Fruit fly (Drosophila melanogaster): ENCODE results near the gene CG31715.

CG31715 gene

dm6 chr2L:10387869-10388726 is 46.7 kb downstream of the CG31715 start, which contains the start of gene da (continued):
- TF ChIP-seq sim (GFP tag; IDR thresholded peaks at IDR 0.05) (no peak), otp (GFP tag; IDR thresholded peaks at IDR 0.05) (no peak; the same call in 2 of the 3 replicates), Awh (GFP tag; IDR thresholded peaks at IDR 0.05) (peak; percentile 52; the same call in 1 of the 2 replicates), CG8290 (GFP tag; optimal IDR thresholded peaks at IDR 0.05) (peak; percentile 80), CG8290 (tag; optimal IDR thresholded peaks at IDR 0.05) (peak in 1 of 2 experiments; percentile 89), z (GFP tag; IDR thresholded peaks at IDR 0.05) (no peak), Rfx (GFP tag; IDR thresholded peaks at IDR 0.05) (peak; percentile 75), CG15011 (GFP tag; optimal IDR thresholded peaks at IDR 0.05) (no peak), CG33213 (GFP tag; optimal IDR thresholded peaks at IDR 0.05) (peak; percentile 22), CG6683 (GFP tag; optimal IDR thresholded peaks at IDR 0.05) (no peak), dmrt11E (tag; optimal IDR thresholded peaks at IDR 0.05) (peak; percentile 65), onecut (GFP tag; IDR thresholded peaks at IDR 0.05) (peak; percentile 49), CG8281 (tag; optimal IDR thresholded peaks at IDR 0.05) (no peak), Hr78 (GFP tag; optimal IDR thresholded peaks at IDR 0.05) (peak in 1 of 2 experiments; percentile 8), Dll (GFP tag; IDR thresholded peaks at IDR 0.05; ENCODE audit: partially characterized antibody) (peak; percentile 46; the same call in 2 of the 4 replicates), CG3726 (GFP tag; IDR thresholded peaks at IDR 0.05) (no peak), Chrac-16 (GFP tag; optimal IDR thresholded peaks at IDR 0.05) (peak; percentile 56), bbx (GFP tag; IDR thresholded peaks at IDR 0.05; ENCODE audit: partially characterized antibody) (peak; percentile 60), CG6813 (GFP tag; optimal IDR thresholded peaks at IDR 0.05) (peak; percentile 52), tap (tag; optimal IDR thresholded peaks at IDR 0.05) (peak; percentile 60), Opbp (GFP tag; IDR thresholded peaks at IDR 0.05; ENCODE audit: partially characterized antibody) (peak; percentile 47; the same call in 1 of the 3 replicates), CG3407 (GFP tag; optimal IDR thresholded peaks at IDR 0.05) (no peak), C15 (GFP tag; IDR thresholded peaks at IDR 0.05) (no peak), pum (GFP tag; optimal IDR thresholded peaks at IDR 0.05) (peak; percentile 56), sisA (GFP tag; IDR thresholded peaks at IDR 0.05) (no peak; the same call in 1 of the 2 replicates), nerfin-2 (GFP tag; IDR thresholded peaks at IDR 0.05; ENCODE audit: partially characterized antibody) (peak; percentile 65), Hr39 (optimal IDR thresholded peaks at IDR 0.05) (no peak), peb (GFP tag; IDR thresholded peaks at IDR 0.05) (peak; percentile 31; the same call in 1 of the 2 replicates), pita (GFP tag; optimal IDR thresholded peaks at IDR 0.05) (no peak), hb (GFP tag; IDR thresholded peaks at IDR 0.05; ENCODE audit: partially characterized antibody) (no peak), CG7271 (tag; optimal IDR thresholded peaks at IDR 0.05) (peak; percentile 3), CG10654 (GFP tag; optimal IDR thresholded peaks at IDR 0.05) (peak; percentile 64), Dref (GFP tag; IDR thresholded peaks at IDR 0.05) (peak; percentile 92), Dip3 (GFP tag; optimal IDR thresholded peaks at IDR 0.05) (peak; percentile 45), CG10366 (GFP tag; IDR thresholded peaks at IDR 0.05) (peak; percentile 63; the same call in 1 of the 2 replicates), vfl (GFP tag; optimal IDR thresholded peaks at IDR 0.05) (peak; percentile 53), Side (GFP tag; optimal IDR thresholded peaks at IDR 0.05) (peak; percentile 38), CG13123 (GFP tag; optimal IDR thresholded peaks at IDR 0.05) (peak; percentile 51), az2 (GFP tag; optimal IDR thresholded peaks at IDR 0.05) (peak; percentile 68), ranshi (GFP tag; IDR thresholded peaks at IDR 0.05) (0 out of 2 replicates have a peak, but pooled peaks have one; percentile 17), NC2β (GFP tag; optimal IDR thresholded peaks at IDR 0.05) (peak; percentile 63), slou (GFP tag; optimal IDR thresholded peaks at IDR 0.05) (no peak), tup (GFP tag; optimal IDR thresholded peaks at IDR 0.05) (no peak), CG10321 (GFP tag; IDR thresholded peaks at IDR 0.05) (no peak), pfk (GFP tag; optimal IDR thresholded peaks at IDR 0.05) (peak; percentile 86), Sry-δ (GFP tag; optimal IDR thresholded peaks at IDR 0.05) (peak; percentile 71), pzg (GFP tag; optimal IDR thresholded peaks at IDR 0.05) (peak; percentile 86), nmo (GFP tag; optimal IDR thresholded peaks at IDR 0.05) (peak; percentile 73), CHES-1-like (GFP tag; optimal IDR thresholded peaks at IDR 0.05) (peak; percentile 60)
